Worm (Caenorhabditis elegans) whole organism, late embryonic: Measurements from ENCODE around the gene R07B7.10.
A peak's percentile ranks its signal among the peaks of the same experiment; 100 is the strongest.

Experiments
- C08G9.2 ChIP-seq: sonication (generic microtip); optimal IDR thresholded peaks from 2 replicates; lab custom pipeline; 2016; ENCODE audit warnings: mild to moderate bottlenecking, missing genetic modification characterization, moderate library complexity, missing compliant biosample characterization
- C38D4.7 ChIP-seq: fragments of 200-800 bp; sonication (Bioruptor generic); optimal IDR thresholded peaks from 2 replicates; lab custom pipeline; 2018; ENCODE audit warnings: mild to moderate bottlenecking, missing genetic modification characterization, moderate library complexity, missing compliant biosample characterization
- F13H6.1 ChIP-seq: sonication (generic microtip); optimal IDR thresholded peaks from 2 replicates; lab custom pipeline; 2016; ENCODE audit warnings: missing genetic modification characterization, missing compliant biosample characterization
- T23F11.4 ChIP-seq: fragments of 200-800 bp; sonication (Bioruptor generic); optimal IDR thresholded peaks from 2 replicates; lab custom pipeline; 2018; ENCODE audit warnings: mild to moderate bottlenecking, missing genetic modification characterization, missing compliant biosample characterization
- ama-1 ChIP-seq: fragments of 150-350 bp; optimal IDR thresholded peaks from 2 replicates; lab custom pipeline; 2014
- ceh-18 ChIP-seq: sonication (generic microtip); optimal IDR thresholded peaks from 2 replicates; lab custom pipeline; 2016; ENCODE audit warnings: missing genetic modification characterization, missing compliant biosample characterization
- ceh-22 ChIP-seq: sonication (generic microtip); optimal IDR thresholded peaks from 2 replicates; lab custom pipeline; 2017; ENCODE audit warnings: missing biosample characterization, missing genetic modification characterization
- ceh-30 ChIP-seq: fragments of 150-350 bp; optimal IDR thresholded peaks from 2 replicates; lab custom pipeline; 2014; ENCODE audit warnings: missing biosample characterization, missing genetic modification characterization
- ceh-31 ChIP-seq: sonication (generic microtip); optimal IDR thresholded peaks from 2 replicates; lab custom pipeline; 2016; ENCODE audit warnings: missing genetic modification characterization, missing compliant biosample characterization
- ceh-48 ChIP-seq: sonication (generic microtip); optimal IDR thresholded peaks from 2 replicates; lab custom pipeline; 2016; ENCODE audit warnings: missing genetic modification characterization, inconsistent platforms, missing compliant biosample characterization
- dve-1 ChIP-seq: sonication (generic microtip); optimal IDR thresholded peaks from 2 replicates; lab custom pipeline; 2017; ENCODE audit warnings: antibody characterized with exemption, mild to moderate bottlenecking, missing genetic modification characterization, missing compliant biosample characterization
- elt-4 ChIP-seq: sonication (generic microtip); optimal IDR thresholded peaks from 2 replicates; lab custom pipeline; 2016; ENCODE audit warnings: missing genetic modification characterization, missing compliant biosample characterization
- fkh-10 ChIP-seq: fragments of 150-350 bp; optimal IDR thresholded peaks from 2 replicates; lab custom pipeline; 2014; ENCODE audit warnings: missing biosample characterization, missing genetic modification reagents, missing genetic modification characterization
- fkh-6 ChIP-seq: sonication (generic microtip); optimal IDR thresholded peaks from 2 replicates; lab custom pipeline; 2016; ENCODE audit warnings: missing genetic modification characterization, missing compliant biosample characterization
- gmeb-2 ChIP-seq: sonication (generic microtip); optimal IDR thresholded peaks from 2 replicates; lab custom pipeline; 2016; ENCODE audit warnings: missing genetic modification characterization, inconsistent platforms, missing compliant biosample characterization
- hlh-6 ChIP-seq: sonication (generic microtip); optimal IDR thresholded peaks from 2 replicates; lab custom pipeline; 2016; ENCODE audit warnings: missing genotype, missing genetic modification characterization, missing compliant biosample characterization
- hlh-8 ChIP-seq: sonication (generic microtip); optimal IDR thresholded peaks from 2 replicates; lab custom pipeline; 2016; ENCODE audit warnings: missing genotype, missing genetic modification characterization, missing compliant biosample characterization
- madf-2 ChIP-seq: sonication (generic microtip); optimal IDR thresholded peaks from 2 replicates; lab custom pipeline; 2017; ENCODE audit warnings: missing genetic modification characterization, missing compliant biosample characterization
- nhr-11 ChIP-seq: fragments of 150-350 bp; optimal IDR thresholded peaks from 2 replicates; lab custom pipeline; 2014; ENCODE audit warnings: missing biosample characterization, missing genetic modification characterization
- nhr-232 ChIP-seq: sonication (generic microtip); optimal IDR thresholded peaks from 2 replicates; lab custom pipeline; 2016; ENCODE audit warnings: missing genetic modification characterization, missing compliant biosample characterization
- pat-9 ChIP-seq: fragments of 200-800 bp; sonication (Bioruptor generic); optimal IDR thresholded peaks from 2 replicates; lab custom pipeline; 2018; ENCODE audit warnings: mild to moderate bottlenecking, missing genetic modification characterization, moderate library complexity, missing compliant biosample characterization
- pax-1 ChIP-seq: fragments of 150-350 bp; optimal IDR thresholded peaks from 2 replicates; lab custom pipeline; 2014; ENCODE audit warnings: missing biosample characterization, missing genetic modification characterization
- ref-2 ChIP-seq: sonication (generic microtip); optimal IDR thresholded peaks from 2 replicates; lab custom pipeline; 2016; ENCODE audit warnings: missing genetic modification characterization, missing compliant biosample characterization
- rnt-1 ChIP-seq: sonication (generic microtip); optimal IDR thresholded peaks from 2 replicates; lab custom pipeline; 2016; ENCODE audit warnings: missing genetic modification characterization, missing compliant biosample characterization
- sdc-2 ChIP-seq: sonication (generic microtip); optimal IDR thresholded peaks from 2 replicates; lab custom pipeline; 2016; ENCODE audit warnings: missing genotype, missing genetic modification characterization, missing compliant biosample characterization
- sox-2 ChIP-seq: fragments of 200-800 bp; sonication (Bioruptor generic); IDR thresholded peaks from 2 replicates; pipeline ENCODE4 v1.3.6; 2022; ENCODE audit warnings: missing genetic modification reagents, missing genetic modification characterization, missing compliant biosample characterization
- sox-4 ChIP-seq: sonication (generic microtip); optimal IDR thresholded peaks from 2 replicates; lab custom pipeline; 2017; ENCODE audit warnings: mild to moderate bottlenecking, missing genetic modification characterization, inconsistent platforms, missing compliant biosample characterization
- tbx-7 ChIP-seq: sonication (generic microtip); optimal IDR thresholded peaks from 2 replicates; lab custom pipeline; 2016; ENCODE audit warnings: missing genotype, missing genetic modification characterization, missing compliant biosample characterization
- ttx-3 ChIP-seq: sonication (generic microtip); optimal IDR thresholded peaks from 2 replicates; lab custom pipeline; 2016; ENCODE audit warnings: missing genetic modification reagents, missing genetic modification characterization, missing compliant biosample characterization
- unc-3 ChIP-seq, 2 experiments: fragments of 200-800 bp in 1 of 2; sonication (Bioruptor generic) in 1 of 2; sonication (generic microtip) in 1 of 2; conservative IDR thresholded peaks in 1 of 2; optimal IDR thresholded peaks in 1 of 2; 2 replicates each; pipeline versions ENCODE4 v1.3.6 to Lab custom; 2016 to 2022; ENCODE audit warnings: missing compliant biosample characterization in 2 of 2, missing genetic modification characterization in 2 of 2, missing genetic modification reagents in 1 of 2
- unc-42 ChIP-seq: sonication (generic microtip); optimal IDR thresholded peaks from 2 replicates; lab custom pipeline; 2016; ENCODE audit warnings: missing genotype, missing genetic modification characterization, missing compliant biosample characterization
- zip-5 ChIP-seq: sonication (generic microtip); optimal IDR thresholded peaks from 2 replicates; lab custom pipeline; 2016; ENCODE audit warnings: missing genetic modification characterization, missing compliant biosample characterization
- ztf-16 ChIP-seq: sonication (generic microtip); optimal IDR thresholded peaks from 2 replicates; lab custom pipeline; 2017; ENCODE audit warnings: missing genetic modification characterization, missing compliant biosample characterization

R07B7.10 gene

ce11 chrV:12045132-12045531 is 37.9 kb upstream of the R07B7.10 start, which contains the start of gene F10C2.5:
F10C2.5 (plus strand) TSS chrV:12045432.
- TF ChIP-seq pax-1 (tag; lab: Kevin White, UChicago) (no peak), elt-4 (tag; lab: Kevin White, UChicago) (no peak), nhr-232 (tag; lab: Kevin White, UChicago) (no peak), ref-2 (tag; lab: Kevin White, UChicago) (no peak), ceh-22 (tag; lab: Kevin White, UChicago) (no peak), pat-9 (no peak), madf-2 (tag; lab: Kevin White, UChicago) (no peak), T23F11.4 (GFP tag; lab: Kevin White, UChicago) (no peak), sox-2 (GFP tag; lab: Robert Waterston, UW) (no peak), F13H6.1 (tag; lab: Kevin White, UChicago) (no peak), dve-1 (no peak), sdc-2 (tag; lab: Kevin White, UChicago) (no peak), sox-4 (tag; lab: Kevin White, UChicago) (no peak)

ce11 chrV:12047735-12048134 is 35.3 kb upstream of the R07B7.10 start:
- no peak for TF ChIP-seq ceh-30 (tag; lab: Kevin White, UChicago)
- TF ChIP-seq ttx-3 (tag; lab: Kevin White, UChicago), result no peak
- TF ChIP-seq unc-42 (tag; lab: Kevin White, UChicago), result no peak
- no peak for TF ChIP-seq tbx-7 (tag; lab: Kevin White, UChicago)
- TF ChIP-seq ceh-31 (tag; lab: Kevin White, UChicago), result no peak
- TF ChIP-seq C08G9.2, result no peak
- no peak for TF ChIP-seq hlh-8 (tag; lab: Kevin White, UChicago)
- no peak for TF ChIP-seq sox-4 (tag; lab: Kevin White, UChicago)
- TF ChIP-seq F13H6.1 (tag; lab: Kevin White, UChicago), result no peak
- TF ChIP-seq madf-2 (tag; lab: Kevin White, UChicago), result no peak
- no peak for TF ChIP-seq T23F11.4 (GFP tag; lab: Kevin White, UChicago)
- no peak for TF ChIP-seq zip-5 (tag; lab: Kevin White, UChicago)
- no peak for TF ChIP-seq fkh-10 (GFP tag; lab: Kevin White, UChicago)
- TF ChIP-seq unc-3 (GFP tag; conservative IDR thresholded peaks at IDR 0.05; lab: Robert Waterston, UW), result no peak
- no peak for TF ChIP-seq unc-3 (tag; optimal IDR thresholded peaks at IDR 0.05; lab: Kevin White, UChicago)
- no peak for TF ChIP-seq nhr-11 (tag; lab: Kevin White, UChicago)
- TF ChIP-seq hlh-6 (tag; lab: Kevin White, UChicago), result no peak

- TF ChIP-seq C38D4.7 (GFP tag; lab: Kevin White, UChicago) (no peak), gmeb-2 (no peak), ttx-3 (tag; lab: Kevin White, UChicago) (no peak), rnt-1 (tag; lab: Kevin White, UChicago) (no peak), ztf-16 (tag; lab: Kevin White, UChicago) (no peak), sox-2 (GFP tag; lab: Robert Waterston, UW) (no peak)
These were observed 34.6 kb upstream of the R07B7.10 start, which contains the start of gene dars-2 for ce11 chrV:12048445-12048844. dars-2 (plus strand) TSS chrV:12048745.

- TF ChIP-seq ceh-48 (no peak), zip-5 (tag; lab: Kevin White, UChicago) (no peak)
These were observed 29.4 kb upstream of the R07B7.10 start, which contains the start of gene F10C2.7 for ce11 chrV:12053598-12053997. F10C2.7 (plus strand) TSS chrV:12053898.

- TF ChIP-seq fkh-6 (no peak), ztf-16 (tag; lab: Kevin White, UChicago) (no peak), ceh-31 (tag; lab: Kevin White, UChicago) (no peak)
These were observed 23.3 kb upstream of the R07B7.10 start, which contains the start of gene R07B7.2 for ce11 chrV:12059719-12060118. R07B7.2 (minus strand) TSS chrV:12059753.

ce11 chrV:12063036-12063435 is 20.0 kb upstream of the R07B7.10 start, which contains the start of gene clh-6:
clh-6 (minus strand) TSS chrV:12063368.
- peak; percentile 41 for TF ChIP-seq ama-1 (lab: Kevin White, UChicago)
- no peak for TF ChIP-seq unc-3 (GFP tag; conservative IDR thresholded peaks at IDR 0.05; lab: Robert Waterston, UW)
- TF ChIP-seq unc-3 (tag; optimal IDR thresholded peaks at IDR 0.05; lab: Kevin White, UChicago), result no peak
- no peak for TF ChIP-seq ceh-18 (tag; lab: Kevin White, UChicago)
